Fruit fly (Drosophila melanogaster): ENCODE measurements around the gene GILT2.

DNA sequence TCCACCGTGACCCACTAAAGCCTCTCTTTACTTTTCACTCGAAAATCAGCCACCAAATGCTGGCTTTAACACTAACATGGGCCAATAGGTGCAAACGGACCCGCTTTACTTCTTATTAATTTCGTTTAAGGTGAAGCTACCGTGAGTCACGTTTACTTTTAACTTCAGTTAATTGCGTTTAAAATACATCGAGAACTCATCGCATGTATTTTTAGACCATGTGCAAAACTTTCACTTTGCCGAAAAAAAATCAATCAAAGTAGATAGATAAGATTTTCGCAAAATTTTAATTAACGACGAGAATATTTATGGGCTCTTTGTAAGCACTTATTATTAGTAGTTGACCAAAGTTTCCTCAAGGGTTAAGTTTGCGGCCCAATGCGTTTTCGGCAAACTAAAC lies 4.3 kb upstream of the GILT2 start:
- no peak for TF ChIP-seq ey (GFP tag; optimal IDR thresholded peaks at IDR 0.05)
- TF ChIP-seq br (GFP tag; optimal IDR thresholded peaks at IDR 0.05), result no peak
- TF ChIP-seq pan (optimal IDR thresholded peaks at IDR 0.05), result no peak
- TF ChIP-seq psq (GFP tag; optimal IDR thresholded peaks at IDR 0.05), result no peak
- TF ChIP-seq jim (GFP tag; optimal IDR thresholded peaks at IDR 0.05), result no peak

Measured in whole organism, wandering third instar larva.